Worm (Caenorhabditis elegans): ENCODE data around the gene slc-36.5.

- TF ChIP-seq lin-11 (tag; optimal IDR thresholded peaks at IDR 0.05) = no peak
- no peak for TF ChIP-seq lin-13 (GFP tag; optimal IDR thresholded peaks at IDR 0.05)
Measured at ce11 chrII:6884568-6884967, 7.7 kb upstream of the slc-36.5 start.

Measured in whole organism, L2 larva.